Fruit fly (Drosophila melanogaster): ENCODE measurements around the gene CG15211.

The CG15211 gene

DNA sequence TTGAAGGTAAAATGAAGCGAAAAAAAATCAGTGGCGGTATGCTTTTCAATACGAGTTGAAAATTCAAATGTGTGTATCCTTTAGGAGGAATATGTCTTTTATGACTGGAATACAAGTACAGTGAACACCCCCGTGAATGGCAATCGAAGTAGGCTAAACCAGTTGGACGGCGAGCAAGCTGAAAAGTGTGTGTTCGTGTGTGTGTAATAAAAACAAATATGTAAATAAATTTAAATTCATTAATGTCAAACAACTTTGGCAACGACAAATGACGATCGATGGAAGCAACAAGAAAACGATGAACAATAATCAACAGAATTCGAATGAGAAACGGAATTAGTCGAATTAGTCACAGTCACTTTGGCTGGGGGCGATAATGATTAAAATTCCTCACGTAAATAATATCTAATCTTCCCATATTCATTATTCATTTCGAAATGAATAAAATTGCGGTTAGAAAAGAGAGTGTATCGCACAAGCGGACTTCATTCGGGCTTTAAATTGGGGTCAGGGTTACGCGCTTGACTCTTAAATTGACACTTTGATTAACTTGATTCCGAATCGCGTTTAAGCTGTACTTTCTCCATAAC is 46.1 kb upstream of the CG15211 start:
- TF ChIP-seq fkh (GFP tag; optimal IDR thresholded peaks at IDR 0.05) (no peak), svp (GFP tag) (peak; percentile 75)

DNA sequence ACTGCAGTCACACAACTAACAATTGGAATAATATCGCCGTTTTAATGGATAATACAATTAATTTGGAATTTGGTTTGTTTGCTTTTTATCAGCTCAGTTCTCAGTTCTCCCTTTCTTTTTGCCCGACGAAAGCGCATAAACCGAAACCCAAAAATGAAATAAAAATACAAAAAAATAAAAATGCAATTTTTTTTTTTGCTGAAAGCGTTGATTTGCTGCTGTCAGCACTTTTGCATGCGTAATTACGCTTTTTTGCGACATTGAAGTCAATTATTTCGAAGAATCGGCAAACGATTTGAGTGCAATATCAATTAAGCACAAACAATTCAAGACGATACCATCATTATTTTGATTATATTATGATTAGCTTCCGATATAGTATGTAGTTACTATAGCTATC is 45.0 kb upstream of the CG15211 start:
- TF ChIP-seq CG32006 (GFP tag; optimal IDR thresholded peaks at IDR 0.05) (no peak), Hr39 (GFP tag; optimal IDR thresholded peaks at IDR 0.05) (no peak), CG8319 (GFP tag; optimal IDR thresholded peaks at IDR 0.05) (no peak), CG34406 (GFP tag; optimal IDR thresholded peaks at IDR 0.05) (no peak), vri (GFP tag; optimal IDR thresholded peaks at IDR 0.05) (no peak), Lpt (GFP tag; optimal IDR thresholded peaks at IDR 0.05) (no peak), lz (GFP tag; optimal IDR thresholded peaks at IDR 0.05) (no peak), Hr4 (GFP tag; optimal IDR thresholded peaks at IDR 0.05) (no peak), fd59A (GFP tag; optimal IDR thresholded peaks at IDR 0.05) (no peak), CG3919 (GFP tag; optimal IDR thresholded peaks at IDR 0.05) (no peak), CG3032 (tag; optimal IDR thresholded peaks at IDR 0.05) (no peak), Sox102F (GFP tag; optimal IDR thresholded peaks at IDR 0.05) (no peak), Hr38 (GFP tag; optimal IDR thresholded peaks at IDR 0.05) (no peak), Smox (GFP tag; optimal IDR thresholded peaks at IDR 0.05) (no peak), CG8632 (GFP tag; optimal IDR thresholded peaks at IDR 0.05) (no peak), CG11762 (GFP tag; optimal IDR thresholded peaks at IDR 0.05; ENCODE audit: insufficient read depth) (no peak)

DNA sequence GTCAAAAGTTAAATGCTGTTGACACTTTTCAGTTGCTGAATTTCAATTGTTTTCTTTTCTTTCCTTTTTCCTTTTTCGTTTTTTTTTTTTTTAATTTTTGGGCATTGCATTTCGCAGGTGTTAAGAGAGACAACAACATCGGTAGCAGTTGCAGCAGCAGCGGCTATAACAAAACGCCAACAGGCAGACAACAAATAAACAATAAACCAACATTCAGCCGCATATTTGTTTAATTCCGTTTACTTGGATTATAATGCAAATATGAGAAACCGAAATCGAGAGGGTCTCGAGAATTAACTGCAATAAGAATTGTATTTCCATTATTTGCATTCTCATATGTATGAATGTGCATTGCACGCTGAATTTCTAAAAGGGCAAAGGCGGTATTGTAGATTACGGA is 44.3 kb upstream of the CG15211 start:
- TF ChIP-seq CG15336 (GFP tag; IDR thresholded peaks at IDR 0.05), result no peak
- TF ChIP-seq CG6163 (GFP tag; IDR thresholded peaks at IDR 0.05), result no peak
- TF ChIP-seq CG10631 (GFP tag; optimal IDR thresholded peaks at IDR 0.05), result peak; percentile 9
- no peak for TF ChIP-seq CG10669 (GFP tag; optimal IDR thresholded peaks at IDR 0.05)
- no peak for TF ChIP-seq Hr39 (GFP tag; optimal IDR thresholded peaks at IDR 0.05)
- TF ChIP-seq fd85E (GFP tag; optimal IDR thresholded peaks at IDR 0.05), result no peak
- TF ChIP-seq Sox14 (GFP tag; optimal IDR thresholded peaks at IDR 0.05), result no peak
- TF ChIP-seq CG34406 (GFP tag; optimal IDR thresholded peaks at IDR 0.05), result peak; percentile 56
- TF ChIP-seq CG7368 (GFP tag; optimal IDR thresholded peaks at IDR 0.05), result peak; percentile 27
- TF ChIP-seq CG31627 (GFP tag; optimal IDR thresholded peaks at IDR 0.05), result peak; percentile 3
- TF ChIP-seq Lpt (GFP tag; optimal IDR thresholded peaks at IDR 0.05), result no peak
- no peak for TF ChIP-seq dsx (GFP tag; optimal IDR thresholded peaks at IDR 0.05; ENCODE audit: poor library complexity, severe bottlenecking)
- no peak for TF ChIP-seq fkh (GFP tag; optimal IDR thresholded peaks at IDR 0.05)
- no peak for TF ChIP-seq CG8319 (GFP tag; optimal IDR thresholded peaks at IDR 0.05)
- TF ChIP-seq CG3032 (tag; optimal IDR thresholded peaks at IDR 0.05), result no peak
- TF ChIP-seq vri (GFP tag; optimal IDR thresholded peaks at IDR 0.05), result peak; percentile 65
- TF ChIP-seq CG32006 (GFP tag; optimal IDR thresholded peaks at IDR 0.05), result no peak
- TF ChIP-seq pdm3 (GFP tag; optimal IDR thresholded peaks at IDR 0.05), result no peak
- TF ChIP-seq Ets96B (tag; optimal IDR thresholded peaks at IDR 0.05), result no peak
- peak; percentile 79 for TF ChIP-seq svp (GFP tag)
- no peak for TF ChIP-seq eg (GFP tag; IDR thresholded peaks at IDR 0.05)
- TF ChIP-seq cyc (GFP tag; optimal IDR thresholded peaks at IDR 0.05), result peak; percentile 21
- no peak for TF ChIP-seq CG9139 (GFP tag; optimal IDR thresholded peaks at IDR 0.05)
- no peak for TF ChIP-seq net (GFP tag; optimal IDR thresholded peaks at IDR 0.05)
- TF ChIP-seq acj6 (GFP tag; optimal IDR thresholded peaks at IDR 0.05), result no peak
- TF ChIP-seq achi (GFP tag; optimal IDR thresholded peaks at IDR 0.05), result peak; percentile 4
- TF ChIP-seq esn (GFP tag; optimal IDR thresholded peaks at IDR 0.05), result peak; percentile 60
- TF ChIP-seq Sox15 (GFP tag; optimal IDR thresholded peaks at IDR 0.05), result no peak
- TF ChIP-seq CG1621 (tag; optimal IDR thresholded peaks at IDR 0.05), result no peak
- no peak for TF ChIP-seq ss (GFP tag; optimal IDR thresholded peaks at IDR 0.05)
- no peak for TF ChIP-seq CG11902 (GFP tag; optimal IDR thresholded peaks at IDR 0.05)
- no peak for TF ChIP-seq CG8119 (GFP tag; IDR thresholded peaks at IDR 0.05)
- no peak for TF ChIP-seq OdsH (GFP tag; optimal IDR thresholded peaks at IDR 0.05)
- peak; percentile 41 for TF ChIP-seq Sox102F (GFP tag; optimal IDR thresholded peaks at IDR 0.05)
- TF ChIP-seq Blimp-1 (GFP tag; optimal IDR thresholded peaks at IDR 0.05), result peak; percentile 22
- TF ChIP-seq Hr38 (GFP tag; optimal IDR thresholded peaks at IDR 0.05), result no peak
- TF ChIP-seq CG6792 (GFP tag; optimal IDR thresholded peaks at IDR 0.05), result peak; percentile 44
- no peak for TF ChIP-seq CG6276 (GFP tag; optimal IDR thresholded peaks at IDR 0.05)
- TF ChIP-seq CG6808 (GFP tag; optimal IDR thresholded peaks at IDR 0.05), result no peak
- no peak for TF ChIP-seq CG11762 (GFP tag; optimal IDR thresholded peaks at IDR 0.05; ENCODE audit: insufficient read depth)
- peak; percentile 47 for TF ChIP-seq CG6854 (GFP tag; optimal IDR thresholded peaks at IDR 0.05)
